Worm (Caenorhabditis elegans) whole organism, L3 larva: Measurements from ENCODE around the gene F35F10.1.

Experiments
- ZK546.5 ChIP-seq: sonication (generic microtip); optimal IDR thresholded peaks from 2 replicates; lab custom pipeline; 2017; ENCODE audit warnings: missing biosample characterization, missing genetic modification characterization
- aly-2 ChIP-seq: fragments of 150-350 bp; optimal IDR thresholded peaks from 2 replicates; lab custom pipeline; 2014; ENCODE audit warnings: missing biosample characterization, missing genetic modification characterization
- ama-1 ChIP-seq: fragments of 150-350 bp; optimal IDR thresholded peaks from 2 replicates; lab custom pipeline; 2018
- ceh-82 ChIP-seq: fragments of 150-350 bp; optimal IDR thresholded peaks from 2 replicates; lab custom pipeline; 2014; ENCODE audit warnings: missing biosample characterization, missing genetic modification characterization
- ceh-9 ChIP-seq: sonication (generic microtip); optimal IDR thresholded peaks from 2 replicates; lab custom pipeline; 2018; ENCODE audit warnings: missing biosample characterization, missing genetic modification characterization
- fkh-10 ChIP-seq: sonication (generic microtip); optimal IDR thresholded peaks from 2 replicates; lab custom pipeline; 2017; ENCODE audit warnings: missing biosample characterization, missing genetic modification reagents, missing genetic modification characterization
- lin-39 ChIP-seq: fragments of 150-350 bp; optimal IDR thresholded peaks from 2 replicates; lab custom pipeline; 2018; ENCODE audit warnings: missing biosample characterization, missing genetic modification reagents, missing genetic modification characterization
- lsy-12 ChIP-seq: sonication (generic microtip); optimal IDR thresholded peaks from 2 replicates; lab custom pipeline; 2016; ENCODE audit warnings: mild to moderate bottlenecking, missing genetic modification characterization, missing compliant biosample characterization
- nhr-11 ChIP-seq: fragments of 150-350 bp; optimal IDR thresholded peaks from 2 replicates; lab custom pipeline; 2014; ENCODE audit warnings: missing biosample characterization, missing genetic modification characterization
- nhr-12 ChIP-seq: fragments of 150-350 bp; optimal IDR thresholded peaks from 2 replicates; lab custom pipeline; 2014; ENCODE audit warnings: missing biosample characterization, missing genetic modification characterization
- nhr-67 ChIP-seq: fragments of 150-350 bp; optimal IDR thresholded peaks from 2 replicates; lab custom pipeline; 2014; ENCODE audit warnings: missing biosample characterization, missing genetic modification characterization
- nhr-76 ChIP-seq: fragments of 150-350 bp; sonication (generic microtip); optimal IDR thresholded peaks from 5 replicates; lab custom pipeline; 2014; ENCODE audit warnings: missing biosample characterization, missing genetic modification characterization
- snpc-4 ChIP-seq: fragments of 150-350 bp; optimal IDR thresholded peaks from 2 replicates; lab custom pipeline; 2014; ENCODE audit warnings: missing biosample characterization, missing genetic modification characterization
- zag-1 ChIP-seq: fragments of 150-350 bp; optimal IDR thresholded peaks from 2 replicates; lab custom pipeline; 2014; ENCODE audit warnings: missing biosample characterization, missing genetic modification characterization

DNA sequence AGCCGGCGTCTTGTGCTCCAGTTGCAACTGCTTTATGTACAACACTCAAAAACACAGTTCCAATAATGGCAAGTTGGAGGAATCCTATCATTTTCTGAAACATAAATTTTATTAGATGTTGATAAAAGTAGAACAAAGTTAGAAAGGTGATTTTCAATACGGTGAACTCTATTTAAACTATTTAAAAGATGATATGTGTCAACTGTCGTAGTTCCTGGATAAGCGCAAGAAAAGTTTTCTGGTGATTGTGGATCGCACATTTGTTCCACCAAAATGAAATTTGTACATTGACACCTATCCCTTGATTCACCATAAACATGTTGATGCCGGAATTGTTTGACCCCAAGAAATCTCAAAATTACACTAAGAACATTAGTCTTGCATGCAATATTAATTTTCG, 15.9 kb downstream of the F35F10.1 start, which contains the start of gene C17B7.9:
- no peak for TF ChIP-seq nhr-76
- TF ChIP-seq fkh-10 (GFP tag; lab: Kevin White, UChicago) = no peak
- no peak for TF ChIP-seq ZK546.5 (tag; lab: Kevin White, UChicago)
- TF ChIP-seq ama-1 (lab: Kevin White, UChicago) = no peak
- TF ChIP-seq nhr-67 = no peak
- TF ChIP-seq lsy-12 = no peak
- TF ChIP-seq nhr-11 (tag; lab: Kevin White, UChicago) = no peak
- no peak for TF ChIP-seq ceh-9
- no peak for TF ChIP-seq nhr-12
- TF ChIP-seq zag-1 (tag; lab: Kevin White, UChicago) = no peak
- no peak for TF ChIP-seq lin-39 (tag; lab: Kevin White, UChicago)
- TF ChIP-seq snpc-4 (tag; lab: Kevin White, UChicago) = no peak
- no peak for TF ChIP-seq aly-2
- TF ChIP-seq ceh-82 = no peak
